Worm (Caenorhabditis elegans) whole organism, young adult: ENCODE data around the gene E04D5.5.

Experiments used
- B0261.1 ChIP-seq: sonication (generic microtip); optimal IDR thresholded peaks from 2 replicates; lab custom pipeline; 2016; ENCODE audit warnings: mild to moderate bottlenecking, missing genetic modification characterization, moderate library complexity, missing compliant biosample characterization
- B0336.3 ChIP-seq: fragments of 200-800 bp; sonication (Bioruptor generic); IDR thresholded peaks from 2 replicates; pipeline ENCODE4 v1.3.6; 2022; ENCODE audit warnings: missing genetic modification characterization, missing compliant biosample characterization
- F10E7.11 ChIP-seq: sonication (generic microtip); optimal IDR thresholded peaks from 2 replicates; lab custom pipeline; 2017; ENCODE audit warnings: mild to moderate bottlenecking, missing genetic modification characterization, moderate library complexity, missing compliant biosample characterization
- F49E8.2 ChIP-seq: sonication (generic microtip); optimal IDR thresholded peaks from 3 replicates; lab custom pipeline; 2017; ENCODE audit warnings: missing genetic modification characterization, mild to moderate bottlenecking, missing compliant biosample characterization, antibody characterized with exemption, moderate library complexity; ENCODE audit not compliant: insufficient read depth
- F55B11.4 ChIP-seq: sonication (generic microtip); optimal IDR thresholded peaks from 2 replicates; lab custom pipeline; 2016; ENCODE audit warnings: missing compliant biosample characterization, missing genetic modification characterization, borderline replicate concordance; ENCODE audit not compliant: insufficient read depth
- F57A8.1 ChIP-seq: fragments of 200-800 bp; sonication (Bioruptor generic); optimal IDR thresholded peaks from 2 replicates; lab custom pipeline; 2018; ENCODE audit warnings: mild to moderate bottlenecking, missing genetic modification characterization, moderate library complexity, missing compliant biosample characterization
- F57C9.4 ChIP-seq: sonication (generic microtip); optimal IDR thresholded peaks from 2 replicates; lab custom pipeline; 2017; ENCODE audit warnings: mild to moderate bottlenecking, missing genetic modification characterization, missing compliant biosample characterization
- K11D2.4 ChIP-seq: fragments of 200-800 bp; sonication (Bioruptor generic); IDR thresholded peaks from 2 replicates; pipeline ENCODE4 v1.3.6; 2022; ENCODE audit warnings: missing genetic modification reagents, missing genetic modification characterization, missing compliant biosample characterization
- T07F8.4 ChIP-seq: sonication (generic microtip); optimal IDR thresholded peaks from 2 replicates; lab custom pipeline; 2016; ENCODE audit warnings: mild to moderate bottlenecking, missing genetic modification characterization, moderate library complexity, missing compliant biosample characterization
- Y53F4B.3 ChIP-seq: fragments of 200-800 bp; sonication (Bioruptor generic); IDR thresholded peaks from 2 replicates; pipeline ENCODE4 v1.3.6; 2022; ENCODE audit warnings: missing genetic modification reagents, missing genetic modification characterization, missing compliant biosample characterization
- Y56A3A.18 ChIP-seq: fragments of 200-800 bp; sonication (Bioruptor generic); IDR thresholded peaks from 2 replicates; pipeline ENCODE4 v1.3.6; 2022; ENCODE audit warnings: missing genetic modification reagents, missing genetic modification characterization, missing compliant biosample characterization
- akir-1 ChIP-seq: fragments of 200-800 bp; sonication (Bioruptor generic); optimal IDR thresholded peaks from 2 replicates; lab custom pipeline; 2018; ENCODE audit warnings: mild to moderate bottlenecking, missing genetic modification characterization, moderate library complexity, missing compliant biosample characterization
- athp-1 ChIP-seq: sonication (generic microtip); optimal IDR thresholded peaks from 2 replicates; lab custom pipeline; 2017; ENCODE audit warnings: mild to moderate bottlenecking, missing genetic modification characterization, missing compliant biosample characterization
- attf-5 ChIP-seq: fragments of 200-800 bp; sonication (Bioruptor generic); optimal IDR thresholded peaks from 2 replicates; lab custom pipeline; 2018; ENCODE audit warnings: mild to moderate bottlenecking, missing genetic modification characterization, missing compliant biosample characterization
- attf-6 ChIP-seq: fragments of 200-800 bp; sonication (Bioruptor generic); IDR thresholded peaks from 2 replicates; pipeline ENCODE4 v1.3.6; 2022; ENCODE audit warnings: missing genetic modification reagents, missing genetic modification characterization, missing compliant biosample characterization
- cebp-2 ChIP-seq: fragments of 200-800 bp; sonication (Bioruptor generic); IDR thresholded peaks from 2 replicates; pipeline ENCODE4 v1.3.6; 2022; ENCODE audit warnings: missing genetic modification characterization, missing compliant biosample characterization
- ceh-40 ChIP-seq: fragments of 200-800 bp; sonication (Bioruptor generic); IDR thresholded peaks from 2 replicates; pipeline ENCODE4 v1.3.6; 2022; ENCODE audit warnings: missing genetic modification characterization, missing compliant biosample characterization
- ceh-91 ChIP-seq: fragments of 200-800 bp; sonication (Bioruptor generic); IDR thresholded peaks from 2 replicates; pipeline ENCODE4 v1.3.6; 2022; ENCODE audit warnings: missing genetic modification reagents, missing genetic modification characterization, missing compliant biosample characterization
- chd-7 ChIP-seq: sonication (generic microtip); optimal IDR thresholded peaks from 2 replicates; lab custom pipeline; 2016; ENCODE audit warnings: mild to moderate bottlenecking, missing genetic modification characterization, moderate library complexity, missing compliant biosample characterization
- efl-1 ChIP-seq: fragments of 150-350 bp; optimal IDR thresholded peaks from 2 replicates; lab custom pipeline; 2014; ENCODE audit warnings: missing biosample characterization, missing genetic modification reagents, missing genetic modification characterization
- egl-44 ChIP-seq: fragments of 200-800 bp; sonication (Bioruptor generic); IDR thresholded peaks from 2 replicates; pipeline ENCODE4 v1.3.6; 2022; ENCODE audit warnings: missing genetic modification reagents, missing genetic modification characterization, missing compliant biosample characterization
- ekl-4 ChIP-seq: fragments of 200-800 bp; sonication (Bioruptor generic); IDR thresholded peaks from 2 replicates; pipeline ENCODE4 v1.3.6; 2022; ENCODE audit warnings: missing genetic modification reagents, missing genetic modification characterization, missing compliant biosample characterization
- ets-4 ChIP-seq: fragments of 200-800 bp; sonication (Bioruptor generic); optimal IDR thresholded peaks from 2 replicates; lab custom pipeline; 2018; ENCODE audit warnings: mild to moderate bottlenecking, missing genetic modification characterization, missing compliant biosample characterization
- him-1 ChIP-seq: sonication (generic microtip); optimal IDR thresholded peaks from 2 replicates; lab custom pipeline; 2016; ENCODE audit warnings: missing genotype, missing genetic modification reagents, missing genetic modification characterization, missing compliant biosample characterization
- hrde-1 ChIP-seq: sonication (generic microtip); optimal IDR thresholded peaks from 2 replicates; lab custom pipeline; 2016; ENCODE audit warnings: missing genetic modification characterization, mild to moderate bottlenecking, missing compliant biosample characterization, moderate library complexity, missing genotype, missing genetic modification reagents, borderline replicate concordance
- lin-26 ChIP-seq: fragments of 200-800 bp; sonication (Bioruptor generic); IDR thresholded peaks from 2 replicates; pipeline ENCODE4 v1.3.6; 2022; ENCODE audit warnings: missing genetic modification reagents, missing genetic modification characterization, missing compliant biosample characterization
- lin-40 ChIP-seq: sonication (generic microtip); optimal IDR thresholded peaks from 2 replicates; lab custom pipeline; 2016; ENCODE audit warnings: missing genetic modification characterization, mild to moderate bottlenecking, missing compliant biosample characterization, missing genotype, missing genetic modification reagents
- lin-54 ChIP-seq: fragments of 200-800 bp; sonication (Bioruptor generic); optimal IDR thresholded peaks from 2 replicates; lab custom pipeline; 2018; ENCODE audit warnings: mild to moderate bottlenecking, missing genetic modification characterization, missing compliant biosample characterization
- lir-1 ChIP-seq: fragments of 200-800 bp; sonication (Bioruptor generic); conservative IDR thresholded peaks from 2 replicates; pipeline ENCODE4 v1.3.6; 2022; ENCODE audit warnings: missing genetic modification reagents, missing genetic modification characterization, missing compliant biosample characterization
- lsy-27 ChIP-seq: sonication (generic microtip); optimal IDR thresholded peaks from 2 replicates; lab custom pipeline; 2017; ENCODE audit warnings: missing genetic modification characterization, mild to moderate bottlenecking, missing compliant biosample characterization, antibody characterized with exemption, missing genotype, borderline replicate concordance; ENCODE audit not compliant: insufficient read depth
- madf-3 ChIP-seq: fragments of 200-800 bp; sonication (Bioruptor generic); IDR thresholded peaks from 2 replicates; pipeline ENCODE4 v1.3.6; 2022; ENCODE audit warnings: missing genetic modification reagents, missing genetic modification characterization, missing compliant biosample characterization
- mcd-1 ChIP-seq: fragments of 200-800 bp; sonication (Bioruptor generic); IDR thresholded peaks from 2 replicates; pipeline ENCODE4 v1.3.6; 2022; ENCODE audit warnings: missing genetic modification reagents, missing genetic modification characterization, missing compliant biosample characterization
- mxl-1 ChIP-seq: sonication (generic microtip); optimal IDR thresholded peaks from 2 replicates; lab custom pipeline; 2016; ENCODE audit warnings: missing genetic modification characterization, missing compliant biosample characterization
- nfyb-1 ChIP-seq: fragments of 200-800 bp; sonication (Bioruptor generic); IDR thresholded peaks from 2 replicates; pipeline ENCODE4 v1.3.6; 2022; ENCODE audit warnings: missing genetic modification reagents, missing genetic modification characterization, missing compliant biosample characterization
- nhr-120 ChIP-seq: fragments of 200-800 bp; sonication (Bioruptor generic); IDR thresholded peaks from 2 replicates; pipeline ENCODE4 v1.3.6; 2022; ENCODE audit warnings: missing genetic modification characterization, missing compliant biosample characterization
- nhr-27 ChIP-seq: fragments of 200-800 bp; sonication (Bioruptor generic); optimal IDR thresholded peaks from 2 replicates; lab custom pipeline; 2018; ENCODE audit warnings: mild to moderate bottlenecking, missing genetic modification characterization, moderate library complexity, missing compliant biosample characterization
- pbrm-1 ChIP-seq: fragments of 200-800 bp; sonication (Bioruptor generic); IDR thresholded peaks from 2 replicates; pipeline ENCODE4 v1.3.6; 2022; ENCODE audit warnings: missing genetic modification reagents, missing genetic modification characterization, missing compliant biosample characterization
- rcor-1 ChIP-seq: fragments of 200-800 bp; sonication (Bioruptor generic); IDR thresholded peaks from 2 replicates; pipeline ENCODE4 v1.3.6; 2022; ENCODE audit warnings: missing genetic modification reagents, missing genetic modification characterization, missing compliant biosample characterization
- rpc-1 ChIP-seq, 2 experiments: fragments of 150-350 bp in 1 of 2; sonication (generic microtip) in 1 of 2; optimal IDR thresholded peaks; 2 replicates each; lab custom pipeline; 2014 to 2018; ENCODE audit warnings: missing biosample characterization in 1 of 2, missing genetic modification characterization in 1 of 2, missing genetic modification reagents in 1 of 2, missing genotype in 1 of 2
- sea-2 ChIP-seq: fragments of 200-800 bp; sonication (Bioruptor generic); IDR thresholded peaks from 2 replicates; pipeline ENCODE4 v1.3.6; 2022; ENCODE audit warnings: missing genetic modification characterization, missing compliant biosample characterization
- snpc-1.3 ChIP-seq: sonication (generic microtip); optimal IDR thresholded peaks from 2 replicates; lab custom pipeline; 2017; ENCODE audit warnings: missing genetic modification characterization, mild to moderate bottlenecking, missing compliant biosample characterization, antibody characterized with exemption, moderate library complexity, missing genotype, missing genetic modification reagents; ENCODE audit not compliant: insufficient read depth
- sptf-2 ChIP-seq: fragments of 200-800 bp; sonication (Bioruptor generic); optimal IDR thresholded peaks from 2 replicates; lab custom pipeline; 2018; ENCODE audit warnings: mild to moderate bottlenecking, missing genetic modification characterization, missing compliant biosample characterization
- tlf-1 ChIP-seq: fragments of 200-800 bp; sonication (Bioruptor generic); optimal IDR thresholded peaks from 2 replicates; lab custom pipeline; 2018; ENCODE audit warnings: mild to moderate bottlenecking, missing genetic modification characterization, missing compliant biosample characterization
- ztf-22 ChIP-seq: fragments of 200-800 bp; sonication (Bioruptor generic); optimal IDR thresholded peaks from 2 replicates; lab custom pipeline; 2018; ENCODE audit warnings: mild to moderate bottlenecking, missing genetic modification characterization, moderate library complexity, missing compliant biosample characterization
- ztf-26 ChIP-seq: sonication (generic microtip); optimal IDR thresholded peaks from 2 replicates; lab custom pipeline; 2017; ENCODE audit warnings: missing genetic modification characterization, missing compliant biosample characterization

E04D5.5 gene

DNA sequence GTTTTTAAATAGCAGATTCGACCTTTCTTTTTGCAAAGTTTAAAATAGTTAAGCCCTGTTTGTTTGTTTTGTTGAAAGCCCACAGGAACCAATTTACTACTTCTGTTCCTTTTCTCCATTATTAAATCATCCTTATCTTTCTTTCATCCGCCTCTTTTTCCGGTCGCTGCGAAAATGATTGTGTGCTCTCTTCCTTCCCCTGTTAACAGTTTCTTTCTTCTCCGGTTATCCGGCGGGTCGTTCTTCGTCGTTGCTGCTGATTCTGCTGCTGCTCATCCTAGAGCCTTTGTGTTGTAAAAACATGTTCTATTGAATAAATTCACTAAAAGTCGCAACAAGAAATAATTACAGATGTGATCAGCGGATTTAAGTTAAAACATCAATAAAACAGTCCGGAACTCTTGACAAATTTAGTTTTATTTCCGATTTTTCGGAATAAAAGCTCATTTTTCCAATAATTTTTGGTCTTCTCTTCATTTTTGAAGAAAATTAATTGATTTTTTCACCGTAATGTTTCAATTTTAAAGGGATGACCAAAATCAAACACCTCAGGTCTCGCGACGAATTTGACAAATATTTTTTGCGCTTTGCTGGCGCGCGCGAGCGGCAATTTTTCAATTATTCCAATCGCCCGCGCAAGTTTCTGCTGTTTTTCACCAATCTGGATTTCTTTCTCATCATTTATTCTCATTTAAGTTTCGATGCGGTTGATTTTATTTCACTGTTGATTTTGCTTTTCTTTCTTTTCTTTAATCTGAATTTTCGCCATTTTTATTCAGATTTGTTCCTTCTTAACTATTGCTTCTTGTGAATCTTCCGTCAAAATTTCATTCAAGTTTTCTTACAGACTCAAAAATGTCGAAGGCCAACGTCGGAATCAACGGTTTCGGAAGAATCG lies 17.6 kb upstream of the E04D5.5 start, which contains the start of gene gpd-1 (continued):
- no peak for TF ChIP-seq lsy-27
- TF ChIP-seq Y53F4B.3 (GFP tag; lab: Robert Waterston, UW) = no peak
- 0 out of 2 replicates have a peak, but pooled peaks have one; percentile 7 for TF ChIP-seq ceh-40
- peak; percentile 70 for TF ChIP-seq rcor-1 (GFP tag; lab: Robert Waterston, UW)
- TF ChIP-seq lir-1 (GFP tag; lab: Robert Waterston, UW) = peak; percentile 82
- TF ChIP-seq lin-40 (tag; lab: Kevin White, UChicago) = no peak
- TF ChIP-seq mcd-1 (GFP tag; lab: Robert Waterston, UW) = peak; percentile 62
- TF ChIP-seq egl-44 = no peak
- TF ChIP-seq ets-4 (GFP tag; lab: Kevin White, UChicago) = no peak
- peak; percentile 72 for TF ChIP-seq hrde-1 (tag; lab: Kevin White, UChicago)
- TF ChIP-seq sptf-2 (GFP tag; lab: Kevin White, UChicago) = no peak
- TF ChIP-seq ceh-91 = peak; percentile 98
- peak; percentile 62; the same call in 1 of the 2 replicates for TF ChIP-seq ekl-4
- TF ChIP-seq nfyb-1 = 0 out of 2 replicates have a peak, but pooled peaks have one; percentile 40
- no peak for TF ChIP-seq mxl-1 (tag; lab: Kevin White, UChicago)
- TF ChIP-seq F55B11.4 (tag; lab: Kevin White, UChicago) = no peak
- TF ChIP-seq T07F8.4 (tag; lab: Kevin White, UChicago) = no peak
- peak; percentile 89 for TF ChIP-seq tlf-1 (GFP tag; lab: Kevin White, UChicago)
- no peak for TF ChIP-seq B0261.1 (tag; lab: Kevin White, UChicago)
- TF ChIP-seq Y56A3A.18 (GFP tag; lab: Robert Waterston, UW) = no peak
- TF ChIP-seq ztf-26 (tag; lab: Kevin White, UChicago) = no peak
- peak; percentile 35 for TF ChIP-seq chd-7
- no peak for TF ChIP-seq nhr-27 (tag; lab: Kevin White, UChicago)
- no peak for TF ChIP-seq cebp-2 (GFP tag; lab: Robert Waterston, UW)
- TF ChIP-seq ztf-22 (GFP tag; lab: Kevin White, UChicago) = no peak
- TF ChIP-seq F49E8.2 (tag; lab: Kevin White, UChicago) = peak; percentile 62
- TF ChIP-seq F10E7.11 (tag; lab: Kevin White, UChicago) = peak; percentile 53
- TF ChIP-seq attf-5 (GFP tag; lab: Kevin White, UChicago) = no peak
- no peak for TF ChIP-seq nhr-120
- peak; percentile 83 for TF ChIP-seq lin-54
- peak; percentile 62 for TF ChIP-seq F57C9.4 (tag; lab: Kevin White, UChicago)
- 0 out of 2 replicates have a peak, but pooled peaks have one; percentile 52 for TF ChIP-seq attf-6 (GFP tag; lab: Robert Waterston, UW)
- TF ChIP-seq rpc-1 (optimal IDR thresholded peaks at IDR 0.05; lab: Kevin White, UChicago) = no peak
- no peak for TF ChIP-seq rpc-1 (tag; optimal IDR thresholded peaks at IDR 0.05; lab: Kevin White, UChicago)
- TF ChIP-seq pbrm-1 (GFP tag; lab: Robert Waterston, UW) = peak; percentile 69
- no peak for TF ChIP-seq F57A8.1
- peak; percentile 78; the same call in 1 of the 2 replicates for TF ChIP-seq madf-3 (GFP tag; lab: Robert Waterston, UW)
- peak; percentile 34 for TF ChIP-seq athp-1 (tag; lab: Kevin White, UChicago)
- peak; percentile 87 for TF ChIP-seq B0336.3 (GFP tag; lab: Robert Waterston, UW)
- TF ChIP-seq lin-26 (GFP tag; lab: Robert Waterston, UW) = no peak
- TF ChIP-seq akir-1 (GFP tag; lab: Kevin White, UChicago) = no peak
- peak; percentile 82 for TF ChIP-seq snpc-1.3 (tag; lab: Kevin White, UChicago)
- peak; percentile 13 for TF ChIP-seq him-1 (tag; lab: Kevin White, UChicago)
- TF ChIP-seq sea-2 (GFP tag; lab: Robert Waterston, UW) = no peak
- peak; percentile 99 for TF ChIP-seq efl-1
- no peak for TF ChIP-seq K11D2.4 (GFP tag; lab: Robert Waterston, UW)
